Worm (Caenorhabditis elegans): ENCODE data around the gene sri-4.

DNA sequence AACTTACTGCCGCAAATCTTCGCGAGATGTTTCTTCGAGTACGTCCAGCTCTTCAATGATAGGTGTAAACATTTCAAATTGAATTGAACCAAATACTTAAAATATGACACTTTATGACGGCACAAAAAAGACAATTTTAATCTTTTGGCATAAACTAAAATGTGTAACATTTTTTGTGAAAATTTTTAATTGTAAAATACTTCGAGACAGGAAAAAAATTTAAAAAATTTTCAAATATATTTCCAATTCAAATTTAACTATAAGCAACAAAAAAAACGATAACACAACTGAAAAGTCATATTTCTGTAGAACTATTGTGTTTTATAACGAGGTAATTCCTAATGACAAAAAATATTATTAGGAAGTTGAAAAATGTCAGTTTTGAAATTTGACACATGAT, 13.7 kb downstream of the sri-4 start, which contains the start of gene C05E4.12:
- no peak for TF ChIP-seq W03F9.2 (tag; optimal IDR thresholded peaks at IDR 0.05)
- no peak for TF ChIP-seq dao-5 (tag; optimal IDR thresholded peaks at IDR 0.05)
- no peak for TF ChIP-seq him-1 (tag; optimal IDR thresholded peaks at IDR 0.05)

Measured in whole organism, L4/young adult.